Worm (Caenorhabditis elegans) whole organism, late embryonic: ENCODE results near the gene dib-1.

ENCODE experiments used
- F13H6.1 ChIP-seq: sonication (generic microtip); optimal IDR thresholded peaks from 2 replicates; lab custom pipeline; 2016; ENCODE audit warnings: missing genetic modification characterization, missing compliant biosample characterization
- ahr-1 ChIP-seq: sonication (generic microtip); optimal IDR thresholded peaks from 2 replicates; lab custom pipeline; 2016; ENCODE audit warnings: missing genetic modification characterization, missing compliant biosample characterization
- tbx-7 ChIP-seq: sonication (generic microtip); optimal IDR thresholded peaks from 2 replicates; lab custom pipeline; 2016; ENCODE audit warnings: missing genotype, missing genetic modification characterization, missing compliant biosample characterization

DNA sequence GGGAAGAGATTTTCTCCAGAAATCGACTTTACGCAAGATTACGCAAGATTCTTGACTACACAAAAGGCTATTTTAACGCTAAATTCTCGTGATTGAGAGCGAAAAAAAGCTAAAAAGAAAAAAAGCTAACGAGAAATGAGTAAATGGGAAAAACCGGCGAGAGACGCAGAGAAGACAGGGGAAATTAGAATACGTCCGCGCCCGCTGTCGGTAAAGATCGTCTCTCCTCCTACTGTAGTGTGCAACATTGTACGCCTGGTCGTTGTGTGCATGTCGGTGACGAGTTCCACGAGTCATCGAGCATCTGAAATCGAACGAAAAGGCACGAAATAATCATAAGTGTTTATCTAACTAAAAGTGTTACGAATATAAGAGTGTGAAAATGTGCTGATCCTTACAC is 23.9 kb downstream of the dib-1 start:
- no peak for TF ChIP-seq tbx-7 (tag; lab: Kevin White, UChicago)
- TF ChIP-seq ahr-1, result no peak
- TF ChIP-seq F13H6.1 (tag; lab: Kevin White, UChicago), result no peak
